Worm (Caenorhabditis elegans): ENCODE measurements around the gene zig-8.
A peak's percentile ranks its signal among the peaks of the same experiment; 100 is the strongest.

zig-8 gene

DNA sequence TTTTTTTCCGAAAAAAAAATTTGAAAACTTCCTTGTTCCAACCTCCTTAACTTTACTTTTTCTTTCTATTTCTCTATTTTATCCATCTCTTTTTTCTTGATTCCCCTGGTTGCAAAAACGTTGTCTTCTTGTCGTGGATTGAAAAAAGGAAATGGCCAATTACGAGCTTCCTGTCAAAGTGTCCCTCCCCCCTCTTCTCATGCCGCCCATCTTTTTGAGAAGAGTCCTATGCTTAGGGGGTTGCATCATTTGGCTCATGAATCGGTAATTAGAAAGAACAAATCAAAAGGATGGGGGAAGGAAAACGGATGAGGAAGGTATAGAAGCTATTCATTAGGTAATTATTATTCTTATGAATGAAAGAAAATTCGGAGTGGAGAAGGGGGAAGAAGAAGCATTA, 7.5 kb downstream of the zig-8 start:
- TF ChIP-seq efl-3 (GFP tag; optimal IDR thresholded peaks at IDR 0.05) = no peak
- no peak for TF ChIP-seq hpl-2 (GFP tag; optimal IDR thresholded peaks at IDR 0.05)
- TF ChIP-seq nhr-47 (tag; optimal IDR thresholded peaks at IDR 0.05) = peak; percentile 9
- TF ChIP-seq nhr-237 (tag; optimal IDR thresholded peaks at IDR 0.05) = no peak
- peak; percentile 82 for TF ChIP-seq lin-14 (GFP tag; optimal IDR thresholded peaks at IDR 0.05)
- TF ChIP-seq unc-130 (tag; optimal IDR thresholded peaks at IDR 0.05) = no peak
- peak; percentile 13 for TF ChIP-seq tbx-2 (tag; optimal IDR thresholded peaks at IDR 0.05)
- peak; percentile 3 for TF ChIP-seq ceh-63 (GFP tag; optimal IDR thresholded peaks at IDR 0.05)
- peak; percentile 49 for TF ChIP-seq ces-1 (GFP tag; optimal IDR thresholded peaks at IDR 0.05)
- no peak for TF ChIP-seq snu-23 (GFP tag; optimal IDR thresholded peaks at IDR 0.05)
- TF ChIP-seq F16B12.6 (tag; optimal IDR thresholded peaks at IDR 0.05) = no peak
- peak; percentile 49 for TF ChIP-seq fkh-10 (GFP tag; optimal IDR thresholded peaks at IDR 0.05)
- peak; percentile 45 for TF ChIP-seq unc-86 (tag; optimal IDR thresholded peaks at IDR 0.05)

DNA sequence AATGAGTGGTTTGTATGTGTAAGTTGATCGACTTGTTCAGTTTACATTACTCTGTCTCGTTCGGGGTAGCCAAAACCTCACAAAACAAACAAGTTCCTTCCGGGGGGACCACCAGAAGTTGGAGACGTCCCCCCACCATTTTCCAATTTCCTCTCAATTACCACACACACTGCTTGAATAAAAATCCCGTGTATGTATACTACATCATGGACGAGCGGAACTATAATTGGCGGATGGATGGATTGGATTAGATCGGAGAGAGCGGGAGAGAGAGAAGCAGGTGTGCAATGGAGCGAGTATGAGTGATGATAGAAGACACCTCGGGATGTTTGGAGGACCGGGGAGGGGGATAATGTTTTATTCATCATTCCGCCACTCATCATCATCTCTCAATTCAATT, 11.6 kb downstream of the zig-8 start:
- no peak for TF ChIP-seq ceh-63 (GFP tag; optimal IDR thresholded peaks at IDR 0.05)
- peak; percentile 23 for TF ChIP-seq tbx-2 (tag; optimal IDR thresholded peaks at IDR 0.05)
- TF ChIP-seq zag-1 (tag; optimal IDR thresholded peaks at IDR 0.05) = no peak
- TF ChIP-seq ces-1 (GFP tag; optimal IDR thresholded peaks at IDR 0.05) = peak; percentile 68
- peak; percentile 10 for TF ChIP-seq nhr-47 (tag; optimal IDR thresholded peaks at IDR 0.05)
- TF ChIP-seq efl-1 (optimal IDR thresholded peaks at IDR 0.05) = peak in 1 of 2 experiments; percentile 2
- TF ChIP-seq efl-1 (GFP tag; optimal IDR thresholded peaks at IDR 0.05 in 1 of 2) = no peak
- TF ChIP-seq unc-86 (tag; optimal IDR thresholded peaks at IDR 0.05) = peak; percentile 26
- TF ChIP-seq lir-3 (tag; optimal IDR thresholded peaks at IDR 0.05; ENCODE audit: poor library complexity) = no peak
- no peak for TF ChIP-seq nhr-76 (tag; optimal IDR thresholded peaks at IDR 0.05)

DNA sequence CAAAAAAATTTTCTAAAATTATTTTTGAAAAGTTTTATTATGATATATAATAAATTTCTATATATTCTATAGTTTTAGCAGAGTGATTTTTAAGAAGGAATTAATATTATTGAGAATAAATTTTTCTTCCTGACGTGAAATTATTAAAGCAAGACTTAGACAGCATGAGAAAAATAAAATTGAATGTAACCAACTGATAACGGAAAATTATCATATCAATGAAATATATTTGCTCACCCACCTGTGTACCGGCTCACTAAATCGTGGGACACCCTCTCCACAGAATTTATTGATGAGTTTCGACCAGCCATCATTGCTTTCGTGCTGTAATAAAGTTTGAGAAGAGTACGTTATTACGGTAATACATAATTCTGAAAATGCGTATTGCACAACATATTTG, 19.7 kb downstream of the zig-8 start, which contains the start of gene bre-2:
TSS of gene bre-2 (minus strand) at position 326 of the 400 bp plus-strand sequence.
- TF ChIP-seq aha-1 (tag; optimal IDR thresholded peaks at IDR 0.05) (no peak), elt-2 (tag; optimal IDR thresholded peaks at IDR 0.05) (peak; percentile 35), efl-1 (optimal IDR thresholded peaks at IDR 0.05) (no peak), efl-1 (GFP tag; optimal IDR thresholded peaks at IDR 0.05 in 1 of 2) (peak in 1 of 2 experiments; percentile 1)

DNA sequence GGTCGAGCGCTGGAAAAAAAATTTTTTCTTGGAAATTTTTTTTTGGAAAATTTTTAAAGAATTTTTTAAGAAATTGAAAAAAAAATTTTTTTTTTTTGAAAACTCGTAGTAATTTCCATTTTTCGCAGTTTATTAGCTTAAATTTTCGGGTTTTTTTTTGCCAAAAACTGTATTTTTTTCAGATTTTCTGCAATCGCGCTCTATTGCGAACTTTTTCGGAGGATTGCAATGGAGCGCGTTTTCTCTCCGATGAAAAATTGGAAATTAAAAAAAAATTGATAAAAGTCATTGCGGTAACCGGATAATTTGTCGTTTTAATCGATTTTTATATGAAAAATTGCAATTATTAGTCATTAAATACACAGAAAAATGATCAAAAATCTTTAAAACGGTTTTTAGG, 32.1 kb downstream of the zig-8 start:
- peak in 1 of 3 experiments; percentile 1 for TF ChIP-seq dpl-1 (GFP tag; optimal IDR thresholded peaks at IDR 0.05)
- TF ChIP-seq C34B4.2 (tag; optimal IDR thresholded peaks at IDR 0.05) = no peak

DNA sequence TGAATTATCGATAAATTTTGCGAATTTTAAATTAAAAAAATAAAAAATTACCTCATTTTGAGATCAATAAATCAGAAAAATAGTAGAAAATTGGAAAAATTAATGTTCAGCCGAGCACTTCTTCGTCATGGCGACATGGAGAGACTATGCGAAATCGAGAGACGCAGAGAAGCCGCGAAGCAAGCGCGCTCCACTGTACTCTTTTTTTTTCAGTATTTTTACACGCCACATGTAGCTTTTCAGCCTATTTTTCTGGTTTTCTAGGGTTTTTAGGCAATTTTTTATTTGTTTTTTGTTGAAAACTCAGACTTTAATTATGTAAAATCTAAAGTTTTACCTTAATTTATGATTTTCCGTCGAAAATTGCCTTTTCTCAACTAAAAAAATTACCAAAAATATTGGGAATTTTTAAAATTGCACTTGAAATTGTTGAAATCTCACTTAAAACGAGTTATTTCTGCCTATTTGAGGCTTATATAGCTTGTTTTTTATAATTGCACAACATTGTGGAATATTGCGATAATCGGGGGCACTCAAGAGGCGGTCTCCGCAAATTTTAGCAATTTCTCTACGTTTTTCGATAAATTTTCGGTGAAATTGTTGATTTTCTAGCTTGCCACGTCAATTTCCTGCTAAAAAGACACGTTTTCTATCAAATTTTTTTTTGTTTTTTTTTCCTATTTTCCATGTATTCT, 33.2 kb downstream of the zig-8 start, which contains the start of gene Y39E4B.10:
TSS of gene Y39E4B.10 (minus strand) at position 162 of the 695 bp plus-strand sequence.
- TF ChIP-seq hpl-2 (GFP tag; optimal IDR thresholded peaks at IDR 0.05) (no peak), lin-15B (tag; optimal IDR thresholded peaks at IDR 0.05) (peak; percentile 64), fkh-8 (tag; optimal IDR thresholded peaks at IDR 0.05) (no peak), mdl-1 (tag; optimal IDR thresholded peaks at IDR 0.05) (peak in 1 of 2 experiments; percentile 27), dsc-1 (tag; optimal IDR thresholded peaks at IDR 0.05) (peak; percentile 38), isw-1 (GFP tag; IDR thresholded peaks at IDR 0.05) (no peak), aha-1 (tag; optimal IDR thresholded peaks at IDR 0.05) (no peak), xbp-1 (tag; optimal IDR thresholded peaks at IDR 0.05) (peak; percentile 60), sox-4 (tag; optimal IDR thresholded peaks at IDR 0.05) (no peak), jun-1 (tag; optimal IDR thresholded peaks at IDR 0.05) (no peak), efl-3 (GFP tag; optimal IDR thresholded peaks at IDR 0.05) (no peak), nhr-11 (tag; optimal IDR thresholded peaks at IDR 0.05) (no peak), tbx-2 (tag; optimal IDR thresholded peaks at IDR 0.05) (peak; percentile 59), F16B12.6 (tag; optimal IDR thresholded peaks at IDR 0.05) (peak; percentile 12), unc-30 (tag; optimal IDR thresholded peaks at IDR 0.05) (no peak), unc-86 (tag; optimal IDR thresholded peaks at IDR 0.05) (peak; percentile 47), nhr-47 (tag; optimal IDR thresholded peaks at IDR 0.05) (peak; percentile 68), nhr-77 (tag; optimal IDR thresholded peaks at IDR 0.05) (no peak), dpl-1 (GFP tag; optimal IDR thresholded peaks at IDR 0.05) (peak; percentile 63 to 71 (median 66)), grh-1 (GFP tag; IDR thresholded peaks at IDR 0.05) (no peak), sup-37 (GFP tag; optimal IDR thresholded peaks at IDR 0.05) (no peak), mep-1 (tag; optimal IDR thresholded peaks at IDR 0.05) (peak; percentile 68), zag-1 (tag; optimal IDR thresholded peaks at IDR 0.05) (no peak), ceh-90 (tag; optimal IDR thresholded peaks at IDR 0.05) (no peak), lin-39 (tag; optimal IDR thresholded peaks at IDR 0.05) (no peak), snpc-4 (tag; optimal IDR thresholded peaks at IDR 0.05) (peak; percentile 18), irx-1 (tag; optimal IDR thresholded peaks at IDR 0.05) (peak; percentile 13), lsy-2 (tag; optimal IDR thresholded peaks at IDR 0.05) (peak; percentile 62 to 67), lin-13 (GFP tag; optimal IDR thresholded peaks at IDR 0.05) (no peak), mab-9 (GFP tag; IDR thresholded peaks at IDR 0.05) (no peak), unc-130 (tag; optimal IDR thresholded peaks at IDR 0.05) (no peak)
